Fruit fly (Drosophila melanogaster) whole organism, pupa: ENCODE measurements around the gene eIF4E3.

Experiments
- CG10348 ChIP-seq: fragments of 200-800 bp; sonication (Bioruptor generic); IDR thresholded peaks from 2 replicates; pipeline ENCODE4 v1.3.6; 2022; ENCODE audit warnings: missing biosample characterization, missing genetic modification characterization
- CG12605 ChIP-seq: fragments of 200-800 bp; sonication (Bioruptor generic); IDR thresholded peaks from 2 replicates; pipeline ENCODE4 v1.3.6; 2022; ENCODE audit warnings: missing biosample characterization, missing genetic modification characterization
- CG13204 ChIP-seq: fragments of 200-800 bp; sonication (Bioruptor generic); optimal IDR thresholded peaks from 2 replicates; lab custom pipeline; 2018; ENCODE audit warnings: missing biosample characterization, mild to moderate bottlenecking, missing genetic modification characterization, moderate library complexity
- CG14655 ChIP-seq: fragments of 200-800 bp; sonication (Bioruptor generic); optimal IDR thresholded peaks from 3 replicates; lab custom pipeline; 2017; ENCODE audit warnings: mild to moderate bottlenecking, missing biosample characterization, missing genetic modification reagents, missing genetic modification characterization
- CG15710 ChIP-seq: fragments of 200-800 bp; sonication (Bioruptor generic); optimal IDR thresholded peaks from 2 replicates; lab custom pipeline; 2018; ENCODE audit warnings: missing biosample characterization, mild to moderate bottlenecking, missing genetic modification characterization, moderate library complexity
- CG17806 ChIP-seq: fragments of 200-800 bp; sonication (Bioruptor generic); optimal IDR thresholded peaks from 2 replicates; lab custom pipeline; 2018; ENCODE audit warnings: missing biosample characterization, mild to moderate bottlenecking, missing genetic modification characterization, moderate library complexity
- CG32121 ChIP-seq: fragments of 200-800 bp; sonication (Bioruptor generic); IDR thresholded peaks from 2 replicates; pipeline ENCODE4 v1.3.6; 2022; ENCODE audit warnings: missing biosample characterization, missing genetic modification characterization
- CG34367 ChIP-seq: fragments of 200-800 bp; sonication (Bioruptor generic); optimal IDR thresholded peaks from 2 replicates; lab custom pipeline; 2018; ENCODE audit warnings: missing biosample characterization, mild to moderate bottlenecking, missing genetic modification characterization
- CG4496 ChIP-seq: fragments of 200-800 bp; sonication (Bioruptor generic); IDR thresholded peaks from 3 replicates; pipeline ENCODE4 v1.3.6; 2022; ENCODE audit warnings: missing biosample characterization, missing genetic modification characterization
- CG8159 ChIP-seq: fragments of 200-800 bp; sonication (Bioruptor generic); optimal IDR thresholded peaks from 3 replicates; lab custom pipeline; 2018; ENCODE audit warnings: missing biosample characterization, mild to moderate bottlenecking, missing genetic modification characterization, moderate library complexity
- CG8301 ChIP-seq: fragments of 200-800 bp; sonication (Bioruptor generic); optimal IDR thresholded peaks from 2 replicates; lab custom pipeline; 2018; ENCODE audit warnings: missing biosample characterization, mild to moderate bottlenecking, missing genetic modification characterization
- CG9948 ChIP-seq: fragments of 200-800 bp; sonication (Bioruptor generic); optimal IDR thresholded peaks from 2 replicates; lab custom pipeline; 2018; ENCODE audit warnings: missing biosample characterization, mild to moderate bottlenecking, missing genetic modification characterization, moderate library complexity
- D1 ChIP-seq: fragments of 200-800 bp; sonication (Bioruptor generic); optimal IDR thresholded peaks from 2 replicates; lab custom pipeline; 2018; ENCODE audit warnings: missing biosample characterization, mild to moderate bottlenecking, missing genetic modification characterization, moderate library complexity
- EcR ChIP-seq: fragments of 200-800 bp; sonication (Bioruptor generic); optimal IDR thresholded peaks from 3 replicates; lab custom pipeline; 2019; ENCODE audit warnings: missing biosample characterization, missing genetic modification characterization, mild to moderate bottlenecking, moderate library complexity, missing genetic modification reagents
- Ets98B ChIP-seq: fragments of 200-800 bp; sonication (Bioruptor generic); IDR thresholded peaks from 2 replicates; pipeline ENCODE4 v1.3.6; 2022; ENCODE audit warnings: missing biosample characterization, missing genetic modification characterization
- Pif1A ChIP-seq: fragments of 200-800 bp; sonication (Bioruptor generic); optimal IDR thresholded peaks from 3 replicates; lab custom pipeline; 2016; ENCODE audit warnings: missing biosample characterization, missing genetic modification characterization
- Pif1B ChIP-seq: fragments of 200-800 bp; sonication (Bioruptor generic); optimal IDR thresholded peaks from 3 replicates; lab custom pipeline; 2016; ENCODE audit warnings: missing biosample characterization, missing genetic modification characterization
- Snoo ChIP-seq: fragments of 200-800 bp; sonication (Bioruptor generic); optimal IDR thresholded peaks from 3 replicates; lab custom pipeline; 2017; ENCODE audit warnings: missing biosample characterization, mild to moderate bottlenecking, missing genetic modification characterization, inconsistent platforms
- fd96Ca ChIP-seq: fragments of 200-800 bp; sonication (Bioruptor generic); IDR thresholded peaks from 3 replicates; pipeline ENCODE4 v1.3.6; 2022; ENCODE audit warnings: missing biosample characterization, missing genetic modification characterization
- gl ChIP-seq: fragments of 200-800 bp; sonication (Bioruptor generic); optimal IDR thresholded peaks from 2 replicates; lab custom pipeline; 2018; ENCODE audit warnings: missing biosample characterization, mild to moderate bottlenecking, missing genetic modification characterization
- rn ChIP-seq: fragments of 200-800 bp; sonication (Bioruptor generic); IDR thresholded peaks from 2 replicates; pipeline ENCODE4 v1.3.6; 2022; ENCODE audit warnings: missing biosample characterization, missing genetic modification characterization

The eIF4E3 gene

DNA sequence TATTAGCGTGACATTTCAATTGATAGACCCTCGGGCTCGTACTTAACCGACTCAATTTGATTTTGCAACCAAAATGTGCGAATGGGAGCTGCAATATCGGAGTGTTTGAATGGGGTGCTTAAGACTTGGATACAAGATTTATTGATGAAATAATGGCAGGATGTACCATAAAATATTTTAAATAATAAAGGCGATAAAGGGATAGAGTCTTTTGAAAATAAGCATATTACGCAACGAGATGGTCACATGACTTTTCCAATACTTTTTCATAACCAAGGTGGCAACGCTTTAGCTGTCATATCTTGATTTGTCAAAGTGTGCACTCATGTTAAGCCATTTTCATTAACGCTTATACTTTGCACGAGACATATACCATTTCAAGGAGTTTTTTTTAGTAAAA, at the start of gene eIF4E3:
Gene eIF4E3 (plus strand): TSS at position 301 of the 400 bp plus-strand sequence.
- TF ChIP-seq CG34367 (tag; lab: Kevin White, UChicago) = no peak
- TF ChIP-seq CG14655 (GFP tag; lab: Kevin White, UChicago) = no peak
- no peak for TF ChIP-seq CG12605
- no peak for TF ChIP-seq D1
- TF ChIP-seq CG8159 (tag; lab: Kevin White, UChicago) = no peak
- no peak for TF ChIP-seq CG4496 (GFP tag; lab: Robert Waterston, UW)
- no peak for TF ChIP-seq CG8301 (tag; lab: Kevin White, UChicago)
- TF ChIP-seq EcR (GFP tag; lab: Kevin White, UChicago) = no peak
- TF ChIP-seq Ets98B (GFP tag; lab: Robert Waterston, UW) = no peak
- no peak for TF ChIP-seq CG13204 (GFP tag; lab: Kevin White, UChicago)
- no peak for TF ChIP-seq rn
- no peak for TF ChIP-seq Pif1A (GFP tag; lab: Kevin White, UChicago)
- TF ChIP-seq CG15710 = no peak
- TF ChIP-seq CG17806 (tag; lab: Kevin White, UChicago) = no peak
- TF ChIP-seq Pif1B = no peak
- no peak for TF ChIP-seq Snoo (tag; lab: Kevin White, UChicago)

DNA sequence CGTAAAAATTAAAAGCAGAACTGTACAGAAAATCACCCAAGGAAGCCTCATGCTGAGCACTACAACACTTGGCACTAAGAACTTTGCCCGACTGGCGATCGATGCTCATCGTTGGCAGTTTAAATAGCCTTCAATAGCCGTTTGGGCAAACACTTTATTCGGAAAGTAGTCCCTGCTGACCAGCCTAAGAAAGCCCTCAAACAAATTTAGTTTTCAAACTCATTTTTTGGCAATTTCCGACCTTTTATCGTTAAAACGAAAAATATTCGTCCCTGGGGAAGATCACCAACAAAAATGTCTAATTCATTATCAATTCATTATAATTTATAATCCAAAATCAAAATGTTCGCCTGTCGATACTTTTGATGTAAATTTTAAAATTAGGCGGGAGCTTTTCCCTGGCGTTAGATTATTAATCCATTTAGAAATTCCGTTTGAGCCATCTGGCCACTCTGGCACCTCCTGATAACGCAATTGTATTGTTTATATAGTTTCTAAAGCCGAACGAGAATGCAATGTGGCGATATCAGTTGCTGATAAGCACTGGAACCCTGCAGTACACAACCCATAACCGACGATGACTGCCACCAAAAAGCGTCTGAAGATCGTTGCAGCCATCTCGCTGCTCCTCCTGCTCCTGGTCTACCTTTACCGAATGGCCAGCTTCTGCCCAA, 48.4 kb upstream of the eIF4E3 start, which contains the start of the genes mthl7 and Uxs:
Gene mthl7 (minus strand): TSS at position 51 of the 674 bp plus-strand sequence.
Gene Uxs (plus strand): TSS at position 460 of the 674 bp plus-strand sequence.
- TF ChIP-seq CG13204 (GFP tag; lab: Kevin White, UChicago) (no peak), Pif1A (GFP tag; lab: Kevin White, UChicago) (no peak), CG15710 (no peak), Snoo (tag; lab: Kevin White, UChicago) (no peak), Ets98B (GFP tag; lab: Robert Waterston, UW) (no peak), D1 (no peak), gl (no peak), CG34367 (tag; lab: Kevin White, UChicago) (no peak), Pif1B (no peak), CG32121 (no peak), rn (no peak)

DNA sequence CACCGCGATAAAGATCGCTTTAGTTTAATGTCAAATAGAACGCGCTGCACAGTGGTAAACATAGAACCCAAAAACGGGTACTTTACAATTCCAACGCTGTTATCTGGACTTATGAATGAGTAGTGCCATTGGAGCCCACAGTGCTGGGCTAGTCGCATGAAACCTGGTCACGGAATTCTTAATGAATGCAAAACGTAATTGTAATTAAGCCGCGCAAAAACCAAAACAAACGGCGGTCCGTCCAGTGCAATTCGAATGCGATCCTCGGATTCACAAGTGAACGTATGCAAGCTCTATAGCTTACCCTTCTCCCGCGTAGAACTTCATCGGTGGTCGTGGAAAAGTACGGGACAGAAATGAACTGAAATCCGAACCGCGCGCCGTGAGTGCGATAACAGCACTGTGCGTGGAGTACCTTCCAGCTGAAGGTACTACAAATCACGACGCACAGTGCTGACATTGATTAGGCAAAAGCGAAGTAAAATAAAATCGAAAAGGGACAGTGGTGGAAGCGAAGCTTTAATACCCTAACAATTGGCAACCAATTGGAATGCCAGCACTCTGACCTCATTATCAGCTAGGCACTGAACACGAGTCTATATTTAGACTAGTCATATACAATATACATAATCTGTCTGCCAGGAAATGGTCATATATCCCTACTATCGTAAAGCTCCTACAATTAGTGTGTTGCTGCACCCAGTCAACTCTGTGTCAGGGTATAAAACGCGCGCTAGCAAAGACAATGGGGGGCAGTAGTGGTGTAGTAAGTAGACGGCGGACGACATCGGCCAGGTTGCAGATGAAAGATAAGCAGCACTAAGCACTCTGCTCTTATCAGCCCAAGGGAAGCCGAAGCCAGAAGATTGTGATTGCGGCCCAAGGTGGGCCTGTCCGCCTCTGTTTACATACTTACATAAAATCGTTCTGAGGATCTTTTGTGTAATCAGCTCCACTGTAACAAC, 43.5 kb upstream of the eIF4E3 start:
- TF ChIP-seq CG12605 = no peak
- TF ChIP-seq EcR (GFP tag; lab: Kevin White, UChicago) = peak; percentile 25
- TF ChIP-seq fd96Ca (GFP tag; lab: Robert Waterston, UW) = peak; percentile 72
- peak; percentile 42; the same call in 1 of the 2 replicates for TF ChIP-seq CG32121
- peak; percentile 48 for TF ChIP-seq CG9948 (tag; lab: Kevin White, UChicago)
- TF ChIP-seq CG13204 (GFP tag; lab: Kevin White, UChicago) = no peak
- peak; percentile 65 for TF ChIP-seq Pif1B
- no peak for TF ChIP-seq CG14655 (GFP tag; lab: Kevin White, UChicago)
- peak; percentile 33 for TF ChIP-seq CG17806 (tag; lab: Kevin White, UChicago)
- no peak for TF ChIP-seq D1
- TF ChIP-seq CG8301 (tag; lab: Kevin White, UChicago) = peak; percentile 59
- no peak for TF ChIP-seq rn
- TF ChIP-seq Snoo (tag; lab: Kevin White, UChicago) = peak; percentile 42
- TF ChIP-seq Ets98B (GFP tag; lab: Robert Waterston, UW) = peak; percentile 53
- no peak for TF ChIP-seq gl
- TF ChIP-seq CG34367 (tag; lab: Kevin White, UChicago) = peak; percentile 36
- TF ChIP-seq CG10348 = no peak
- peak; percentile 57 for TF ChIP-seq CG15710
- TF ChIP-seq Pif1A (GFP tag; lab: Kevin White, UChicago) = no peak
- TF ChIP-seq CG4496 (GFP tag; lab: Robert Waterston, UW) = peak; percentile 66; the same call in 2 of the 3 replicates
- TF ChIP-seq CG8159 (tag; lab: Kevin White, UChicago) = peak; percentile 74

DNA sequence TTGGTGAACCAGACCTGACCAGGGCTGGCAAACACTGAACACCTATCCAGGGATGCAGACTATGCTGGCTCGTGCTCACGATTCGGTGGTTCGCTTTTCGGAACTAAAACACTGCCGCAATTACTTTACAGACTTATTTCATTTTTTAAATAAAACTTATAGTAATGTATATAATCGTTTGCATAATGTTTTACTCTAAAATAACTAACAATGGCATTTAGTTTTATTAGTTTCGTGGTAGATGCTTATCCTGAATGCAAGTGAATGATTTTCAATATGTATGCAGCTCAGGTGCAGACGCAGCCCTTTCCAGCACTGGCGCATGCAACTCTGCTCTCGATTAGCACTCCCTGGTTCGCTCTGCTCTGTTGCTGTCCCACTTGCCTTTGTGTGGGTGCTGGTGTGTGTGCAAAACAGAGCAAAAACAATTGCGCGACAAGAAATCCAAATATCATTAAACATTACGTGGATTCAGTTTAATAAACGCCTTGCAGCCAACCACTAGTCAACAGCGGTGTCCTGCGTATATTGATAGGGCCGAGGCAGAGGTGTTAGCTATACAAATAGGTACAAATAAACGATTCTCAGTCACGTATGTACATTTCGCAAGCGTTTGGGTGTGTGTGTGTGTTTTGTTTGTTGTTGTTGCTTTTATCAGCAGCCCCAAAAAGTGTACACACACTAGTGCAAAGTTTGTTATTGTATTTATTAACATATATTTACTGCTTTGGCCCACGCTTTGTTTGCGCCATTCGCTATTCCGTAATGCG, 42.2 kb upstream of the eIF4E3 start, which contains the start of the genes ERR and Atg18a:
Gene ERR (minus strand): TSS at position 45 of the 770 bp plus-strand sequence.
Gene Atg18a (plus strand): TSS at position 231 of the 770 bp plus-strand sequence.
- TF ChIP-seq Pif1B = peak; percentile 73
- TF ChIP-seq Pif1A (GFP tag; lab: Kevin White, UChicago) = no peak
- TF ChIP-seq fd96Ca (GFP tag; lab: Robert Waterston, UW) = peak; percentile 81
- peak; percentile 77 for TF ChIP-seq CG10348
- TF ChIP-seq CG32121 = peak; percentile 89
- peak; percentile 82 for TF ChIP-seq Ets98B (GFP tag; lab: Robert Waterston, UW)
- no peak for TF ChIP-seq D1
- peak; percentile 92 for TF ChIP-seq CG4496 (GFP tag; lab: Robert Waterston, UW)
- peak; percentile 50; the same call in 1 of the 2 replicates for TF ChIP-seq CG12605
- no peak for TF ChIP-seq CG13204 (GFP tag; lab: Kevin White, UChicago)
- peak; percentile 19 for TF ChIP-seq gl
- peak; percentile 78 for TF ChIP-seq Snoo (tag; lab: Kevin White, UChicago)
- peak; percentile 73 for TF ChIP-seq CG17806 (tag; lab: Kevin White, UChicago)
- no peak for TF ChIP-seq EcR (GFP tag; lab: Kevin White, UChicago)
- TF ChIP-seq CG14655 (GFP tag; lab: Kevin White, UChicago) = no peak
- TF ChIP-seq CG15710 = peak; percentile 87
- peak; percentile 69 for TF ChIP-seq CG34367 (tag; lab: Kevin White, UChicago)
- peak; percentile 74 for TF ChIP-seq CG8301 (tag; lab: Kevin White, UChicago)
- TF ChIP-seq rn = peak; percentile 84
- TF ChIP-seq CG9948 (tag; lab: Kevin White, UChicago) = peak; percentile 73
- peak; percentile 82 for TF ChIP-seq CG8159 (tag; lab: Kevin White, UChicago)
